Fruit fly (Drosophila melanogaster) whole organism, embryonic: ENCODE data around the gene CG43339.
A peak's percentile ranks its signal among the peaks of the same experiment; 100 is the strongest.

Experiments used
- Adf1 ChIP-seq: fragments of 200-800 bp; sonication (Bioruptor generic); IDR thresholded peaks from 2 replicates; pipeline ENCODE4 v1.3.6; 2022; ENCODE audit warnings: missing biosample characterization, missing genetic modification characterization
- Antp ChIP-seq: fragments of 200-800 bp; sonication (Bioruptor generic); optimal IDR thresholded peaks from 3 replicates; lab custom pipeline; 2016; ENCODE audit warnings: missing biosample characterization, missing genetic modification characterization
- Asciz ChIP-seq: fragments of 200-800 bp; sonication (Bioruptor generic); optimal IDR thresholded peaks from 2 replicates; lab custom pipeline; 2017; ENCODE audit warnings: missing biosample characterization, mild to moderate bottlenecking, missing genetic modification characterization, missing genetic modification reagents
- Atf-2 ChIP-seq: fragments of 200-800 bp; sonication (Bioruptor generic); optimal IDR thresholded peaks from 2 replicates; lab custom pipeline; 2016; ENCODE audit warnings: missing biosample characterization, missing genetic modification characterization
- C15 ChIP-seq: fragments of 200-800 bp; sonication (Bioruptor generic); IDR thresholded peaks from 3 replicates; pipeline ENCODE4 v1.3.6; 2022; ENCODE audit warnings: missing biosample characterization, missing genetic modification characterization
- CG1024 ChIP-seq: fragments of 200-800 bp; sonication (Bioruptor generic); IDR thresholded peaks from 2 replicates; pipeline ENCODE4 v1.3.6; 2022; ENCODE audit warnings: missing biosample characterization, missing genetic modification characterization
- CG11695 ChIP-seq: fragments of 200-800 bp; sonication (Bioruptor generic); IDR thresholded peaks from 3 replicates; pipeline ENCODE4 v1.3.6; 2022; ENCODE audit warnings: missing biosample characterization, missing genetic modification characterization
- CG11696 ChIP-seq: fragments of 200-800 bp; sonication (Bioruptor generic); IDR thresholded peaks from 2 replicates; pipeline ENCODE4 v1.3.6; 2022; ENCODE audit warnings: missing biosample characterization, missing genetic modification characterization
- CG12155 ChIP-seq: fragments of 200-800 bp; sonication (Bioruptor generic); optimal IDR thresholded peaks from 3 replicates; lab custom pipeline; 2016; ENCODE audit warnings: missing biosample characterization, missing genetic modification characterization
- CG13296 ChIP-seq: fragments of 200-800 bp; sonication (Bioruptor generic); optimal IDR thresholded peaks from 3 replicates; lab custom pipeline; 2018; ENCODE audit warnings: missing biosample characterization, mild to moderate bottlenecking, missing genetic modification characterization
- CG13624 ChIP-seq: fragments of 200-800 bp; sonication (Bioruptor generic); optimal IDR thresholded peaks from 2 replicates; lab custom pipeline; 2016; ENCODE audit warnings: missing biosample characterization, missing genetic modification characterization
- CG16779 ChIP-seq: fragments of 200-800 bp; sonication (Bioruptor generic); IDR thresholded peaks from 2 replicates; pipeline ENCODE4 v1.3.6; 2022; ENCODE audit warnings: missing biosample characterization, missing genetic modification characterization
- CG17328 ChIP-seq: fragments of 200-800 bp; sonication (Bioruptor generic); IDR thresholded peaks from 2 replicates; pipeline ENCODE4 v1.3.6; 2022; ENCODE audit warnings: missing biosample characterization, missing genetic modification characterization
- CG17385 ChIP-seq: fragments of 200-800 bp; sonication (Bioruptor generic); optimal IDR thresholded peaks from 3 replicates; lab custom pipeline; 2018; ENCODE audit warnings: missing biosample characterization, mild to moderate bottlenecking, missing genetic modification characterization
- CG18619 ChIP-seq: fragments of 200-800 bp; sonication (Bioruptor generic); optimal IDR thresholded peaks from 3 replicates; lab custom pipeline; 2017; ENCODE audit warnings: missing biosample characterization, mild to moderate bottlenecking, missing genetic modification characterization
- CG2889 ChIP-seq: fragments of 200-800 bp; sonication (Bioruptor generic); IDR thresholded peaks from 3 replicates; pipeline ENCODE4 v1.3.6; 2022; ENCODE audit warnings: missing biosample characterization, missing genetic modification characterization
- CG32772 ChIP-seq: fragments of 200-800 bp; sonication (Bioruptor generic); IDR thresholded peaks from 2 replicates; pipeline ENCODE4 v1.3.6; 2022; ENCODE audit warnings: missing biosample characterization, missing genetic modification characterization
- CG34224 ChIP-seq: fragments of 200-800 bp; sonication (Bioruptor generic); IDR thresholded peaks from 3 replicates; pipeline ENCODE4 v1.3.6; 2022; ENCODE audit warnings: missing biosample characterization, missing genetic modification characterization; ENCODE audit not compliant: partially characterized antibody
- CG4328 ChIP-seq: fragments of 200-800 bp; sonication (Bioruptor generic); optimal IDR thresholded peaks from 3 replicates; lab custom pipeline; 2017; ENCODE audit warnings: missing biosample characterization, missing genetic modification reagents, missing genetic modification characterization
- CG5180 ChIP-seq: fragments of 200-800 bp; sonication (Bioruptor generic); optimal IDR thresholded peaks from 3 replicates; lab custom pipeline; 2017; ENCODE audit warnings: missing biosample characterization, missing genetic modification characterization, mild to moderate bottlenecking, moderate library complexity, missing genetic modification reagents
- CG8281 ChIP-seq: fragments of 200-800 bp; sonication (Bioruptor generic); optimal IDR thresholded peaks from 2 replicates; lab custom pipeline; 2018; ENCODE audit warnings: missing biosample characterization, mild to moderate bottlenecking, missing genetic modification characterization, moderate library complexity
- CG9215 ChIP-seq: fragments of 200-800 bp; sonication (Bioruptor generic); IDR thresholded peaks from 2 replicates; pipeline ENCODE4 v1.3.6; 2022; ENCODE audit warnings: missing biosample characterization, missing genetic modification characterization
- Dek ChIP-seq: fragments of 200-800 bp; sonication (Bioruptor generic); optimal IDR thresholded peaks from 3 replicates; lab custom pipeline; 2019; ENCODE audit warnings: missing biosample characterization, mild to moderate bottlenecking, missing genetic modification characterization, moderate library complexity
- E2f1 ChIP-seq: fragments of 200-800 bp; sonication (Bioruptor generic); IDR thresholded peaks from 2 replicates; pipeline ENCODE4 v1.3.6; 2022; ENCODE audit warnings: missing biosample characterization, missing genetic modification characterization
- ERR ChIP-seq: fragments of 200-800 bp; sonication (Bioruptor generic); optimal IDR thresholded peaks from 2 replicates; lab custom pipeline; 2016; ENCODE audit warnings: missing biosample characterization, missing genetic modification characterization
- Fer2 ChIP-seq: fragments of 200-800 bp; sonication (Bioruptor generic); optimal IDR thresholded peaks from 2 replicates; lab custom pipeline; 2018; ENCODE audit warnings: missing biosample characterization, mild to moderate bottlenecking, missing genetic modification characterization, moderate library complexity
- Hey ChIP-seq: fragments of 200-800 bp; sonication (Bioruptor generic); optimal IDR thresholded peaks from 3 replicates; lab custom pipeline; 2018; ENCODE audit warnings: missing biosample characterization, mild to moderate bottlenecking, missing genetic modification characterization
- MTF-1 ChIP-seq: fragments of 200-800 bp; sonication (Bioruptor generic); optimal IDR thresholded peaks from 2 replicates; lab custom pipeline; 2018; ENCODE audit warnings: missing biosample characterization, mild to moderate bottlenecking, missing genetic modification characterization, borderline replicate concordance
- Max ChIP-seq: fragments of 200-800 bp; sonication (Bioruptor generic); optimal IDR thresholded peaks from 2 replicates; lab custom pipeline; 2016; ENCODE audit warnings: missing biosample characterization, mild to moderate bottlenecking, missing genetic modification characterization
- Mrtf ChIP-seq: fragments of 200-800 bp; sonication (Bioruptor generic); IDR thresholded peaks from 3 replicates; pipeline ENCODE4 v1.3.6; 2022; ENCODE audit warnings: missing biosample characterization, missing genetic modification characterization
- Myb ChIP-seq: fragments of 200-800 bp; sonication (Bioruptor generic); optimal IDR thresholded peaks from 2 replicates; lab custom pipeline; 2016; ENCODE audit warnings: missing biosample characterization, missing genetic modification characterization
- NC2β ChIP-seq: fragments of 200-800 bp; sonication (Bioruptor generic); optimal IDR thresholded peaks from 2 replicates; lab custom pipeline; 2016; ENCODE audit warnings: missing biosample characterization, missing genetic modification characterization
- Optix ChIP-seq: fragments of 200-800 bp; sonication (Bioruptor generic); IDR thresholded peaks from 3 replicates; pipeline ENCODE4 v1.3.6; 2022; ENCODE audit warnings: missing biosample characterization, missing genetic modification characterization
- Ptx1 ChIP-seq: fragments of 200-800 bp; sonication (Bioruptor generic); IDR thresholded peaks from 2 replicates; pipeline ENCODE4 v1.3.6; 2022; ENCODE audit warnings: missing biosample characterization, missing genetic modification characterization
- cg ChIP-seq: fragments of 200-800 bp; sonication (Bioruptor generic); optimal IDR thresholded peaks from 3 replicates; lab custom pipeline; 2019; ENCODE audit warnings: missing biosample characterization, mild to moderate bottlenecking, missing genetic modification characterization, moderate library complexity
- ems ChIP-seq: fragments of 200-800 bp; sonication (Bioruptor generic); optimal IDR thresholded peaks from 3 replicates; lab custom pipeline; 2016; ENCODE audit warnings: missing biosample characterization, missing genetic modification characterization
- gem ChIP-seq: fragments of 200-800 bp; sonication (Bioruptor generic); optimal IDR thresholded peaks from 2 replicates; lab custom pipeline; 2019; ENCODE audit warnings: missing biosample characterization, mild to moderate bottlenecking, missing genetic modification characterization, moderate library complexity
- grn ChIP-seq: fragments of 200-800 bp; sonication (Bioruptor generic); optimal IDR thresholded peaks from 3 replicates; lab custom pipeline; 2017; ENCODE audit warnings: missing biosample characterization, missing genetic modification characterization
- lab ChIP-seq: fragments of 200-800 bp; sonication (Bioruptor generic); optimal IDR thresholded peaks from 3 replicates; lab custom pipeline; 2017; ENCODE audit warnings: missing biosample characterization, missing genetic modification characterization, mild to moderate bottlenecking, moderate library complexity, missing genetic modification reagents
- lilli ChIP-seq: fragments of 200-800 bp; sonication (Bioruptor generic); optimal IDR thresholded peaks from 3 replicates; lab custom pipeline; 2016; ENCODE audit warnings: missing biosample characterization, missing genetic modification characterization
- nau ChIP-seq: fragments of 200-800 bp; sonication (Bioruptor generic); optimal IDR thresholded peaks from 3 replicates; lab custom pipeline; 2017; ENCODE audit warnings: missing biosample characterization, mild to moderate bottlenecking, missing genetic modification characterization, missing genetic modification reagents
- nerfin-1 ChIP-seq: fragments of 200-800 bp; sonication (Bioruptor generic); optimal IDR thresholded peaks from 3 replicates; lab custom pipeline; 2019; ENCODE audit warnings: missing biosample characterization, mild to moderate bottlenecking, missing genetic modification characterization, moderate library complexity
- oc ChIP-seq: fragments of 200-800 bp; sonication (Bioruptor generic); optimal IDR thresholded peaks from 2 replicates; lab custom pipeline; 2018; ENCODE audit warnings: missing biosample characterization, mild to moderate bottlenecking, missing genetic modification characterization, moderate library complexity
- pnt ChIP-seq: fragments of 200-800 bp; sonication (Bioruptor generic); optimal IDR thresholded peaks from 3 replicates; lab custom pipeline; 2016; ENCODE audit warnings: missing biosample characterization, missing genetic modification characterization
- pros ChIP-seq: fragments of 200-800 bp; sonication (Bioruptor generic); optimal IDR thresholded peaks from 3 replicates; lab custom pipeline; 2019; ENCODE audit warnings: missing biosample characterization, mild to moderate bottlenecking, missing genetic modification characterization, moderate library complexity
- sens ChIP-seq: fragments of 200-800 bp; sonication (Bioruptor generic); peaks from one replicate; lab custom pipeline; 2016; ENCODE audit warnings: missing biosample characterization, missing genetic modification characterization
- so ChIP-seq: fragments of 200-800 bp; sonication (Bioruptor generic); IDR thresholded peaks from 3 replicates; pipeline ENCODE4 v1.3.6; 2022; ENCODE audit warnings: missing biosample characterization, missing genetic modification characterization
- tin ChIP-seq: fragments of 200-800 bp; sonication (Bioruptor generic); optimal IDR thresholded peaks from 3 replicates; lab custom pipeline; 2016; ENCODE audit warnings: missing biosample characterization, missing genetic modification characterization
- tup ChIP-seq: fragments of 200-800 bp; sonication (Bioruptor generic); optimal IDR thresholded peaks from 2 replicates; lab custom pipeline; 2016; ENCODE audit warnings: missing biosample characterization, mild to moderate bottlenecking, missing genetic modification characterization, moderate library complexity
- twi ChIP-seq: fragments of 200-800 bp; optimal IDR thresholded peaks from 2 replicates; lab custom pipeline; 2019; ENCODE audit warnings: missing biosample characterization, mild to moderate bottlenecking, missing genetic modification characterization, moderate library complexity
- vvl ChIP-seq: fragments of 200-800 bp; sonication (Bioruptor generic); IDR thresholded peaks from 2 replicates; pipeline ENCODE4 v1.3.6; 2022; ENCODE audit warnings: missing biosample characterization, missing genetic modification characterization
- wor ChIP-seq: fragments of 200-800 bp; sonication (Bioruptor generic); IDR thresholded peaks from 2 replicates; pipeline ENCODE4 v1.3.6; 2022; ENCODE audit warnings: missing biosample characterization, missing genetic modification characterization

CG43339 gene

dm6 chr2L:18707844-18708238, 34.8 kb upstream of the CG43339 start (continued):
- TF ChIP-seq vvl (GFP tag; lab: Robert Waterston, UW) = peak; percentile 59
- TF ChIP-seq so = no peak
- TF ChIP-seq sens (GFP tag; lab: Kevin White, UChicago) = peak; percentile 85
- TF ChIP-seq Max = peak; percentile 38
- TF ChIP-seq wor (GFP tag; lab: Robert Waterston, UW) = no peak
- no peak for TF ChIP-seq Adf1 (GFP tag; lab: Robert Waterston, UW)
- TF ChIP-seq oc (tag; lab: Kevin White, UChicago) = no peak
- no peak for TF ChIP-seq tup (GFP tag; lab: Kevin White, UChicago)
- TF ChIP-seq Antp (GFP tag; lab: Kevin White, UChicago) = peak; percentile 3
- no peak for TF ChIP-seq pros
- TF ChIP-seq CG1024 (GFP tag; lab: Robert Waterston, UW) = no peak
- TF ChIP-seq CG17385 = no peak
- peak; percentile 38 for TF ChIP-seq tin (GFP tag; lab: Kevin White, UChicago)
- TF ChIP-seq nerfin-1 (tag; lab: Kevin White, UChicago) = peak; percentile 26
- TF ChIP-seq Ptx1 (GFP tag; lab: Robert Waterston, UW) = peak; percentile 38
- TF ChIP-seq MTF-1 (GFP tag; lab: Kevin White, UChicago) = no peak
- 0 out of 3 replicates have a peak, but pooled peaks have one; percentile 17 for TF ChIP-seq CG11695
- no peak for TF ChIP-seq cg (GFP tag; lab: Kevin White, UChicago)
- peak; percentile 48; the same call in 1 of the 2 replicates for TF ChIP-seq CG17328
- TF ChIP-seq Asciz (GFP tag; lab: Kevin White, UChicago) = no peak
- TF ChIP-seq Hey (tag; lab: Kevin White, UChicago) = no peak
- no peak for TF ChIP-seq CG16779 (GFP tag; lab: Robert Waterston, UW)
- no peak for TF ChIP-seq CG32772 (GFP tag; lab: Robert Waterston, UW)
- no peak for TF ChIP-seq CG34224 (GFP tag; lab: Robert Waterston, UW)
- TF ChIP-seq CG12155 = peak; percentile 7
- no peak for TF ChIP-seq E2f1 (GFP tag; lab: Robert Waterston, UW)
- no peak for TF ChIP-seq twi (tag; lab: Kevin White, UChicago)
- no peak for TF ChIP-seq CG4328 (GFP tag; lab: Kevin White, UChicago)
- TF ChIP-seq NC2β (GFP tag; lab: Kevin White, UChicago) = no peak
- no peak for TF ChIP-seq ems (GFP tag; lab: Kevin White, UChicago)
- TF ChIP-seq CG5180 (GFP tag; lab: Kevin White, UChicago) = no peak
- TF ChIP-seq Optix (GFP tag; lab: Robert Waterston, UW) = no peak
- TF ChIP-seq Mrtf (GFP tag; lab: Robert Waterston, UW) = no peak
- no peak for TF ChIP-seq grn
- peak; percentile 45 for TF ChIP-seq CG13624
- no peak for TF ChIP-seq Atf-2
- peak; percentile 43 for TF ChIP-seq gem (tag; lab: Kevin White, UChicago)
- no peak for TF ChIP-seq Myb (GFP tag; lab: Kevin White, UChicago)
- TF ChIP-seq Fer2 = no peak
- no peak for TF ChIP-seq CG18619 (GFP tag; lab: Kevin White, UChicago)
- no peak for TF ChIP-seq CG8281 (tag; lab: Kevin White, UChicago)
- no peak for TF ChIP-seq CG2889 (GFP tag; lab: Robert Waterston, UW)
- TF ChIP-seq nau (GFP tag; lab: Kevin White, UChicago) = no peak
- no peak for TF ChIP-seq Dek
- no peak for TF ChIP-seq CG13296 (GFP tag; lab: Kevin White, UChicago)
- no peak for TF ChIP-seq ERR (GFP tag; lab: Kevin White, UChicago)
- TF ChIP-seq CG11696 (GFP tag; lab: Robert Waterston, UW) = no peak
- TF ChIP-seq lilli = peak; percentile 41
- no peak for TF ChIP-seq pnt (GFP tag; lab: Kevin White, UChicago)
- TF ChIP-seq C15 (GFP tag; lab: Robert Waterston, UW) = no peak
- no peak for TF ChIP-seq CG9215 (GFP tag; lab: Robert Waterston, UW)
- TF ChIP-seq lab (GFP tag; lab: Kevin White, UChicago) = peak; percentile 13
